Fruit fly (Drosophila melanogaster) whole organism, wandering third instar larva: ENCODE results near the gene CG32074.

Source experiments
- CG32264 ChIP-seq: fragments of 200-800 bp; sonication (Bioruptor generic); optimal IDR thresholded peaks from 2 replicates; lab custom pipeline; 2016; ENCODE audit warnings: missing biosample characterization, missing genetic modification characterization
- CrebA ChIP-seq: fragments of 200-800 bp; sonication (Bioruptor generic); optimal IDR thresholded peaks from 2 replicates; lab custom pipeline; 2016; ENCODE audit warnings: missing biosample characterization, mild to moderate bottlenecking, missing genetic modification characterization, borderline replicate concordance
- Dfd ChIP-seq: fragments of >200 bp; optimal IDR thresholded peaks from 2 replicates; lab custom pipeline; 2017; ENCODE audit warnings: missing biosample characterization, missing genetic modification characterization
- HLH106 ChIP-seq: fragments of 200-800 bp; optimal IDR thresholded peaks from 3 replicates; lab custom pipeline; 2019; ENCODE audit warnings: missing biosample characterization, mild to moderate bottlenecking, missing genetic modification characterization, moderate library complexity
- Hnf4 ChIP-seq: fragments of 200-800 bp; sonication (Bioruptor generic); optimal IDR thresholded peaks from 2 replicates; lab custom pipeline; 2016; ENCODE audit warnings: missing biosample characterization, mild to moderate bottlenecking, missing genetic modification characterization
- Hr83 ChIP-seq: fragments of 200-300 bp; sonication (Bioruptor generic); optimal IDR thresholded peaks from 2 replicates; lab custom pipeline; 2016; ENCODE audit warnings: missing biosample characterization, mild to moderate bottlenecking, missing genetic modification characterization, moderate library complexity; ENCODE audit not compliant: poor library complexity, severe bottlenecking
- Mio ChIP-seq: sonication (Bioruptor generic); optimal IDR thresholded peaks from 2 replicates; lab custom pipeline; 2016; ENCODE audit warnings: missing biosample characterization, missing genetic modification characterization
- Myc ChIP-seq: fragments of >200 bp; optimal IDR thresholded peaks from 2 replicates; lab custom pipeline; 2017
- N ChIP-seq: fragments of >200 bp; optimal IDR thresholded peaks from 2 replicates; lab custom pipeline; 2018; ENCODE audit warnings: missing biosample characterization, missing external identifiers, missing genetic modification characterization
- OdsH ChIP-seq: fragments of 200-800 bp; sonication (Bioruptor generic); optimal IDR thresholded peaks from 2 replicates; lab custom pipeline; 2016; ENCODE audit warnings: missing biosample characterization, mild to moderate bottlenecking, missing genetic modification characterization
- Vsx2 ChIP-seq: fragments of 200-300, 225-300 bp; sonication (Bioruptor generic); optimal IDR thresholded peaks from 2 replicates; lab custom pipeline; 2018; ENCODE audit warnings: missing biosample characterization, missing genetic modification characterization; ENCODE audit not compliant: partially characterized antibody
- br ChIP-seq: fragments of 200-800 bp; sonication (Bioruptor generic); optimal IDR thresholded peaks from 2 replicates; lab custom pipeline; 2016; ENCODE audit warnings: missing biosample characterization, missing genetic modification characterization
- brk ChIP-seq: fragments of 200-800 bp; sonication (Bioruptor generic); optimal IDR thresholded peaks from 2 replicates; lab custom pipeline; 2016; ENCODE audit warnings: missing biosample characterization, mild to moderate bottlenecking, missing genetic modification characterization
- dl ChIP-seq, 2 experiments: fragments of 175-275, 200-275 bp in 1 of 2; fragments of 200-275 bp in 1 of 2; sonication (Bioruptor generic); optimal IDR thresholded peaks; lab custom pipeline; 2018; ENCODE audit warnings: mild to moderate bottlenecking in 2 of 2, missing biosample characterization in 2 of 2, missing genetic modification characterization in 2 of 2, moderate library complexity in 2 of 2; ENCODE audit not compliant: partially characterized antibody in 2 of 2, insufficient read depth in 1 of 2
- dmrt93B ChIP-seq: fragments of 200-800 bp; sonication (Bioruptor generic); optimal IDR thresholded peaks from 2 replicates; lab custom pipeline; 2018; ENCODE audit warnings: missing biosample characterization, mild to moderate bottlenecking, missing genetic modification characterization
- dsf ChIP-seq: sonication (Bioruptor generic); optimal IDR thresholded peaks from 2 replicates; lab custom pipeline; 2016; ENCODE audit warnings: missing biosample characterization, missing genetic modification characterization, borderline replicate concordance
- ey ChIP-seq: fragments of 200-800 bp; sonication (Bioruptor generic); optimal IDR thresholded peaks from 2 replicates; lab custom pipeline; 2016; ENCODE audit warnings: missing biosample characterization, missing genetic modification characterization
- lola ChIP-seq: fragments of >200 bp; optimal IDR thresholded peaks from 2 replicates; lab custom pipeline; 2017; ENCODE audit warnings: missing biosample characterization, missing genetic modification characterization
- psq ChIP-seq: fragments of 200-800 bp; sonication (Bioruptor generic); optimal IDR thresholded peaks from 3 replicates; lab custom pipeline; 2017; ENCODE audit warnings: missing biosample characterization, mild to moderate bottlenecking, missing genetic modification characterization, moderate library complexity
- rgr ChIP-seq: fragments of 200-800 bp; sonication (Bioruptor generic); optimal IDR thresholded peaks from 3 replicates; lab custom pipeline; 2016; ENCODE audit warnings: missing biosample characterization, mild to moderate bottlenecking, missing genetic modification characterization
- sage ChIP-seq: fragments of 200-800 bp; sonication (Bioruptor generic); optimal IDR thresholded peaks from 2 replicates; lab custom pipeline; 2016; ENCODE audit warnings: missing biosample characterization, mild to moderate bottlenecking, missing genetic modification characterization
- sv ChIP-seq: fragments of 200-800 bp; sonication (Bioruptor generic); optimal IDR thresholded peaks from 3 replicates; lab custom pipeline; 2016; ENCODE audit warnings: missing biosample characterization, missing genetic modification characterization
- tai ChIP-seq: sonication (Bioruptor generic); optimal IDR thresholded peaks from 2 replicates; lab custom pipeline; 2016; ENCODE audit warnings: missing biosample characterization, missing genetic modification characterization
- usp ChIP-seq: fragments of >200 bp; optimal IDR thresholded peaks from 2 replicates; lab custom pipeline; 2017; ENCODE audit warnings: missing biosample characterization, missing genetic modification characterization
- woc ChIP-seq: sonication (Bioruptor generic); optimal IDR thresholded peaks from 2 replicates; lab custom pipeline; 2016; ENCODE audit warnings: missing biosample characterization, mild to moderate bottlenecking, missing genetic modification characterization

The CG32074 gene

DNA sequence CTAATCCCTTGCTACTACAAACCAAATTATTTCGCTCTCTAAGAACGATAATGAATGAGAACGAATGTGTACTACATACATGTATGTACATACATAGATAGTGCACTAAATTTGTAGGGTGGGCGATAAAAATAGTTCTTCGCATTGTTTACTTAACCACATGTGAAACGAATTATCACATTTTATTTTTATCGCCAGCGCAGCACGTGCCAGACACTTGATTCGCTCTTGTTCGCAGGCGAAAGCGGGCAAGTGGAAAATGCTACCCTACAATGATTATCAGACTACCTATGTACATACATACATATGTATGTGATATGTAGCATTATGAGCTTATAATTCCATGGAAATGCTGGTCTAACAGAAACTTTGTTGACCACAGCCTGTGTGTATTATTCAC is 46.3 kb downstream of the CG32074 start:
- no peak for TF ChIP-seq OdsH (GFP tag; lab: Kevin White, UChicago)
- no peak for TF ChIP-seq sv (GFP tag; lab: Kevin White, UChicago)
- no peak for TF ChIP-seq ey (GFP tag; lab: Kevin White, UChicago)
- TF ChIP-seq usp (GFP tag; lab: Kevin White, UChicago): no peak
- no peak for TF ChIP-seq Hr83 (GFP tag; lab: Kevin White, UChicago)
- TF ChIP-seq Hnf4: no peak
- TF ChIP-seq Vsx2 (GFP tag; lab: Kevin White, UChicago): no peak
- no peak for TF ChIP-seq tai (GFP tag; lab: Kevin White, UChicago)
- TF ChIP-seq Myc (lab: Kevin White, UChicago): no peak
- TF ChIP-seq CG32264: no peak
- no peak for TF ChIP-seq HLH106 (tag; lab: Kevin White, UChicago)
- TF ChIP-seq dl (GFP tag; optimal IDR thresholded peaks at IDR 0.05; lab: Kevin White, UChicago; ENCODE audit: insufficient read depth in 1 of 2, partially characterized antibody in 2 of 2): no peak
- TF ChIP-seq N (GFP tag; lab: Kevin White, UChicago): no peak

DNA sequence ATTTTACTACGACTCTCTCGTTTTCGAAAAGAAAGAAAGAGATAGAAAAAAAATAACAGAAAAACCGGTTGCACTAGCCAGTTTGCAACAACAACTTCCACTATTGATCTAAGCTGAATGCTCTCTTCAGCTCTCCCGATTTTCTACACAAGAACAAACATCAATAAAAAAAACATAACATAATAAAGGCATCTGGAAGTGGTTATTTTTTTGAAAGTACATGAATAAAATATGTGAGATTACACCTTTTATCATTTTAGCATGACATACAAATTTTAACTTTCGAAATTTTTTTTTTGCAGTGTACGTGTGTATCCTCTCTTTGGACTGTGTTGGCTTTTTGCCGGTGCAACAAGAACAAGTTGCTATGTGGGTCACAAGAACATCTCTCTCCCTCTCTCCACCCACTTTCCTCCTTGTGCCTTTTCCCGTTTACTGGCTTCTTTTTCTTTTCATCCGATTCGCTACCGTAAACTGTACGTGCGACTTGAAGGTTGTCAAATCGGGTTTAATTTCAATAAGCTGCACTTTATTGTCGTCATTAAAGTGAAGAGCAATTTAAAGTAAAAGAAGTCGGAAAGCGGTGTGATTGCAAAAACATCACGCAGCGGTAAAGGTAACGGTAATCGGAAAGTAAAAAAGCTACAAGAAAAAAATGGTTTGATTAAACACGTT is 47.4 kb downstream of the CG32074 start:
- peak; percentile 51 for TF ChIP-seq sage (GFP tag; lab: Kevin White, UChicago)
- TF ChIP-seq Hnf4: no peak
- no peak for TF ChIP-seq brk (GFP tag; lab: Kevin White, UChicago)
- TF ChIP-seq CrebA: no peak
- no peak for TF ChIP-seq dsf (GFP tag; lab: Kevin White, UChicago)
- TF ChIP-seq woc (GFP tag; lab: Kevin White, UChicago): peak; percentile 49
- no peak for TF ChIP-seq Mio (GFP tag; lab: Kevin White, UChicago)
- no peak for TF ChIP-seq Vsx2 (GFP tag; lab: Kevin White, UChicago)
- TF ChIP-seq ey (GFP tag; lab: Kevin White, UChicago): peak; percentile 89
- TF ChIP-seq br (GFP tag; lab: Kevin White, UChicago): peak; percentile 74
- peak; percentile 95 for TF ChIP-seq sv (GFP tag; lab: Kevin White, UChicago)
- no peak for TF ChIP-seq lola (GFP tag; lab: Kevin White, UChicago)
- TF ChIP-seq usp (GFP tag; lab: Kevin White, UChicago): no peak
- TF ChIP-seq psq (GFP tag; lab: Kevin White, UChicago): peak; percentile 70
- peak; percentile 88 for TF ChIP-seq rgr
- peak; percentile 87 for TF ChIP-seq OdsH (GFP tag; lab: Kevin White, UChicago)
- TF ChIP-seq CG32264: peak; percentile 56

DNA sequence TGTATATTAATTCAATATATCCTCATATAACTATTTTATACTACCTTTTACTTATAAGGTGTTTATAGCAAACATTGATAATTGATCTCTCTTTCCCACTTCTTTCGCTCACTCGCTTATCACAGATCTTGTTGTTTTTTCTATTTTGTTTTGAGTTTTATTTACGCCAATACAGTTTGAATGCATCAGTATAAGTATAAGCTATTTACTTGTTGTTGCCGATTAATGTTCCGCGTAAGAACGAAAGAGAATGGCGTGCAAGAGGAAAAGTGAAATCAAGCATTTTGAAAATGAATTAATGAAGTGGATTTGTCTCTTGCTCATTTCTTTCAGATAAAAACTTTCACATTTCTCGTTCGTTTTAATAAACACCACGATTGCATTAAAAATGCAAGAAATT is 48.5 kb downstream of the CG32074 start:
- peak; percentile 87 for TF ChIP-seq rgr
- TF ChIP-seq Dfd (GFP tag; lab: Kevin White, UChicago): no peak
- TF ChIP-seq dmrt93B (GFP tag; lab: Kevin White, UChicago): no peak
- peak; percentile 60 for TF ChIP-seq psq (GFP tag; lab: Kevin White, UChicago)
- TF ChIP-seq sage (GFP tag; lab: Kevin White, UChicago): no peak
